Worm (Caenorhabditis elegans): ENCODE data around the gene ent-4.

- TF ChIP-seq ets-7 (tag; optimal IDR thresholded peaks at IDR 0.05) (no peak), sea-1 (GFP tag; conservative IDR thresholded peaks at IDR 0.05) (no peak), hmg-4 (GFP tag; optimal IDR thresholded peaks at IDR 0.05) (no peak), B0310.2 (tag; optimal IDR thresholded peaks at IDR 0.05) (no peak), F13C5.2 (tag; optimal IDR thresholded peaks at IDR 0.05) (peak; percentile 22), ama-1 (optimal IDR thresholded peaks at IDR 0.05) (no peak), ceh-13 (GFP tag; optimal IDR thresholded peaks at IDR 0.05) (no peak), tra-4 (tag; optimal IDR thresholded peaks at IDR 0.05) (no peak), aly-1 (tag; optimal IDR thresholded peaks at IDR 0.05) (no peak), flt-1 (GFP tag; IDR thresholded peaks at IDR 0.05) (no peak), ceh-36 (tag; optimal IDR thresholded peaks at IDR 0.05) (no peak), tbx-37 (GFP tag; conservative IDR thresholded peaks at IDR 0.05) (no peak)
Measured at ce11 chrIV:13777480-13777879, 50.8 kb downstream of the ent-4 start, which contains the start of gene rpl-18.
